Worm (Caenorhabditis elegans): ENCODE measurements around the gene gadr-4.

DNA sequence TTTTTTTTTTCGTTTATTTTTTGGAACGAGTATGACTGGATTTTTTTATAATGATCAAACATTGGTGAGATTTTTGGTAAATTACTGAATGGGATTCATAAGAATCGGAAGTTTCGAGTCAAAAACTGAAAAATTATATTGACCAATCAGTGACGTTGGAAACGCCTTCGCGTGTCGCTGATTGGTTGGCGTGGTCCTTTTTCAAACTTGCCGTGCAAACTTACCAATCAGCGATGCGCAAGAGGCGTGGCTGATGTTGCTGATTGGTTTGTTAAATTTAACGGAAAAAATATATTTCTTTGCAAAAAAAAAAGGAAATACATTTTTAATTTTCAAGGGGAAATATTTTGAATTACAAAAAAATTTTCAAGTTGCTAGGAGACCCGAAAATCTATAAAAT lies 12.3 kb upstream of the gadr-4 start:
- TF ChIP-seq ama-1 (optimal IDR thresholded peaks at IDR 0.05) (no peak), ama-1 (GFP tag; optimal IDR thresholded peaks at IDR 0.05) (no peak), madf-6 (GFP tag; IDR thresholded peaks at IDR 0.05) (no peak), B0336.3 (GFP tag; IDR thresholded peaks at IDR 0.05) (no peak), ccch-3 (GFP tag; optimal IDR thresholded peaks at IDR 0.05) (no peak), pha-4 (tag; optimal IDR thresholded peaks at IDR 0.05) (no peak), snpc-4 (GFP tag; optimal IDR thresholded peaks at IDR 0.05) (no peak), snpc-4 (tag; optimal IDR thresholded peaks at IDR 0.05) (no peak), attf-5 (GFP tag; optimal IDR thresholded peaks at IDR 0.05) (no peak), lin-40 (tag; optimal IDR thresholded peaks at IDR 0.05) (no peak), unc-62 (GFP tag; optimal IDR thresholded peaks at IDR 0.05) (no peak)

Measured in whole organism, young adult.